Worm (Caenorhabditis elegans): ENCODE measurements around the gene T02G5.14.
A peak's percentile ranks its signal among the peaks of the same experiment; 100 is the strongest.

The T02G5.14 gene

ce11 chrII:7070434-7070833 is 13.7 kb upstream of the T02G5.14 start:
- TF ChIP-seq F16B12.6 (tag; optimal IDR thresholded peaks at IDR 0.05) (no peak), efl-1 (optimal IDR thresholded peaks at IDR 0.05) (no peak), efl-1 (GFP tag; optimal IDR thresholded peaks at IDR 0.05 in 1 of 2) (peak in 1 of 2 experiments; percentile 91)

DNA sequence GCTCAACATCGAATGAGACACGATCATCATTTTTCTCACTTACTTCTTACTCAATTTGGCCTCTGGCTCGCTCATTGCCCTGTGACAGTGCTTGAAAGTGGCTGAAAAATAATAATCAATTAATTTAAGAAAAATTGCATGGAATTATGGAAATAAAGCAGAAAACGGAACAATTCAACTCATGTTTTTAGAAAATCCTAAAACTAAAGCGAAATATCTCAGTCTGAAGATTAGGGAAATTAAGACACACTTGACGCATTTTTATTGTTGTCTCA is 11.9 kb upstream of the T02G5.14 start, which contains the start of gene kars-1:
TSS of gene kars-1 (minus strand) at position 101 of the 275 bp plus-strand sequence.
- TF ChIP-seq F16B12.6 (tag; optimal IDR thresholded peaks at IDR 0.05) (no peak), egl-27 (tag; optimal IDR thresholded peaks at IDR 0.05) (no peak), nhr-85 (tag) (no peak), efl-1 (optimal IDR thresholded peaks at IDR 0.05) (no peak), efl-1 (GFP tag; optimal IDR thresholded peaks at IDR 0.05 in 1 of 2) (no peak), unc-86 (tag; optimal IDR thresholded peaks at IDR 0.05) (no peak), skn-1 (tag; optimal IDR thresholded peaks at IDR 0.05) (no peak), nhr-71 (tag; optimal IDR thresholded peaks at IDR 0.05) (no peak), ceh-63 (GFP tag; optimal IDR thresholded peaks at IDR 0.05) (no peak), grh-1 (GFP tag; IDR thresholded peaks at IDR 0.05) (no peak)

DNA sequence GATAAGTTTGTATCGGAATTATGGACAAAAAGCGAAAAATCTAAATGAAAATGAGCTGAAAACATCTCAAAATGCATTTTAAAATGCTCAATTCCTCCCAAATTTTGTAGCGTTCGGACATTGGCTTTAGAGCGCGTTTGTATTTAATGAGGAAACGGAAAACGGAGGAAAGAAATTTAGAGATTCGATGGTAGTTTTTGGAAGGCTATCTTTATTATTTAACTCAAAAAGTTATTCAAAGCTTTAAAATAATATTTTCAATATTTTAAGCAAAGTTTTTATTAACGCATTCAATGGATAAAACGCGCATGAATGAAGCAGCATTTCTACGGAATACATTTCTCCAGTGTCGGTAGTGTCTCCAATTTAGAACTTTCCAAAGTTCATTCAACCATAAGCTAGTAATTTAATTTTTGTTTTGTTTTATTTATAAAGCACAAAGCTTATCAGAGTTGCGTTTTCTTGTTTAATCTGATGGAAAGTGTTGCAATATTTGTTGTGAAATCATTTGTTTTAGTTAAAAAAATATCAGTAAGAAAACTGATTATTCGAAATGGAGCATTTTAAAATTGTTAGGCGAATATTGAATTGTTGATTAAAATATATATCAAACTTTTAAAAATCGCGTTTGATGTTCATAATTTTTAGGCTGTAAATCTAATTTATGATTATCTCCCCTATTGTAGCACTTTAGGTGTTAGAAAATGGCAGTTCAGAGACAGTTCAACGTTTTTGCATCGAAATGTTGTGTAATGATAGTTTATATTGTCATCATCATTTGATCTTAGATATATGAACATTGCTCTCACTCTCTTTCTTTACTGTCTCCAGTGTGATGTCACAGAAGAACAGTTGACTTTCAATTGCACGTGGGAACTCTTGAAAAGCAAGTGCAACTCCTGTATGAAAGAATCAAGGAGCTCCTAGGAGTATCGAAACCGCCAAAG is 11.3 kb upstream of the T02G5.14 start:
- TF ChIP-seq hlh-4 (tag; optimal IDR thresholded peaks at IDR 0.05) (peak; percentile 21), lin-39 (tag; optimal IDR thresholded peaks at IDR 0.05) (no peak), lir-3 (tag; optimal IDR thresholded peaks at IDR 0.05; ENCODE audit: poor library complexity) (peak; percentile 83), unc-30 (tag; optimal IDR thresholded peaks at IDR 0.05) (no peak), sox-4 (tag; optimal IDR thresholded peaks at IDR 0.05) (peak; percentile 75), nhr-28 (tag; optimal IDR thresholded peaks at IDR 0.05) (no peak), sptf-1 (tag; optimal IDR thresholded peaks at IDR 0.05) (no peak), mdl-1 (tag; optimal IDR thresholded peaks at IDR 0.05) (peak in 1 of 2 experiments; percentile 17), ceh-82 (tag; optimal IDR thresholded peaks at IDR 0.05) (peak; percentile 22 to 34 (median 32)), Y116A8C.19 (tag; optimal IDR thresholded peaks at IDR 0.05; ENCODE audit: borderline replicate concordance) (no peak), fos-1 (tag; optimal IDR thresholded peaks at IDR 0.05) (peak; percentile 62), snu-23 (GFP tag; optimal IDR thresholded peaks at IDR 0.05) (peak; percentile 79), nhr-76 (tag; optimal IDR thresholded peaks at IDR 0.05) (no peak), lin-15B (tag; optimal IDR thresholded peaks at IDR 0.05) (peak; percentile 70), F16B12.6 (tag; optimal IDR thresholded peaks at IDR 0.05) (peak; percentile 31), mef-2 (tag; optimal IDR thresholded peaks at IDR 0.05) (no peak), tbx-2 (tag; optimal IDR thresholded peaks at IDR 0.05) (peak; percentile 74), nhr-90 (tag; optimal IDR thresholded peaks at IDR 0.05; ENCODE audit: poor library complexity) (peak; percentile 80), fkh-4 (tag; optimal IDR thresholded peaks at IDR 0.05; ENCODE audit: borderline replicate concordance) (peak; percentile 17), mep-1 (tag; optimal IDR thresholded peaks at IDR 0.05) (peak; percentile 89), ama-1 (optimal IDR thresholded peaks at IDR 0.05) (no peak), blmp-1 (tag; optimal IDR thresholded peaks at IDR 0.05) (peak; percentile 55), xbp-1 (tag; optimal IDR thresholded peaks at IDR 0.05) (peak; percentile 81), ces-1 (GFP tag; optimal IDR thresholded peaks at IDR 0.05) (no peak), snpc-4 (tag; optimal IDR thresholded peaks at IDR 0.05) (peak; percentile 66), lin-14 (GFP tag; optimal IDR thresholded peaks at IDR 0.05) (peak; percentile 94), skn-1 (tag; optimal IDR thresholded peaks at IDR 0.05) (peak; percentile 77), fkh-8 (tag; optimal IDR thresholded peaks at IDR 0.05) (peak; percentile 89), aha-1 (tag; optimal IDR thresholded peaks at IDR 0.05) (no peak), C34B4.2 (tag; optimal IDR thresholded peaks at IDR 0.05) (no peak), ets-5 (GFP tag; IDR thresholded peaks at IDR 0.05) (no peak), irx-1 (tag; optimal IDR thresholded peaks at IDR 0.05) (peak; percentile 66), sup-37 (GFP tag; optimal IDR thresholded peaks at IDR 0.05) (no peak), efl-1 (optimal IDR thresholded peaks at IDR 0.05) (peak; percentile 67 to 68), efl-1 (GFP tag; optimal IDR thresholded peaks at IDR 0.05 in 1 of 2) (peak; percentile 58 to 79), nhr-20 (tag; optimal IDR thresholded peaks at IDR 0.05) (peak; percentile 79), efl-3 (GFP tag; optimal IDR thresholded peaks at IDR 0.05) (no peak), hlh-17 (GFP tag; optimal IDR thresholded peaks at IDR 0.05; ENCODE audit: borderline replicate concordance) (no peak), unc-130 (tag; optimal IDR thresholded peaks at IDR 0.05) (peak; percentile 37), elt-3 (tag; optimal IDR thresholded peaks at IDR 0.05) (peak in 3 of 6 experiments; percentile 24 to 70 (median 42))

Data from whole organism, L1 larva.